Worm (Caenorhabditis elegans): ENCODE data around the gene Y119D3B.14.

ce11 chrIII:1225595-1225994, 32.0 kb upstream of the Y119D3B.14 start:
- no peak for TF ChIP-seq dpl-1 (GFP tag; optimal IDR thresholded peaks at IDR 0.05)
- TF ChIP-seq snu-23 (GFP tag; optimal IDR thresholded peaks at IDR 0.05) = no peak
- TF ChIP-seq nhr-77 (tag; optimal IDR thresholded peaks at IDR 0.05) = no peak
- no peak for TF ChIP-seq ama-1 (optimal IDR thresholded peaks at IDR 0.05)

Data from whole organism, L1 larva.